Worm (Caenorhabditis elegans) whole organism, mixed stage, embryonic: ENCODE data around the gene F16F9.3.

ENCODE experiments used
- bed-3 ChIP-seq: fragments of 200-800 bp; sonication (Bioruptor generic); optimal IDR thresholded peaks from 3 replicates; lab custom pipeline; 2018; ENCODE audit warnings: mild to moderate bottlenecking, missing genetic modification characterization, moderate library complexity, missing compliant biosample characterization
- blmp-1 ChIP-seq: fragments of 150-350 bp; optimal IDR thresholded peaks from 2 replicates; lab custom pipeline; 2014; ENCODE audit warnings: missing biosample characterization, missing genetic modification characterization
- ceh-39 ChIP-seq: fragments of 150-350 bp; optimal IDR thresholded peaks from 2 replicates; lab custom pipeline; 2014; ENCODE audit warnings: missing biosample characterization, missing genetic modification characterization
- ceh-43 ChIP-seq: fragments of 200-800 bp; sonication (Bioruptor generic); optimal IDR thresholded peaks from 2 replicates; lab custom pipeline; 2018; ENCODE audit warnings: mild to moderate bottlenecking, missing genetic modification characterization, moderate library complexity, missing compliant biosample characterization
- ceh-83 ChIP-seq: fragments of 200-800 bp; sonication (Bioruptor generic); optimal IDR thresholded peaks from 2 replicates; lab custom pipeline; 2018; ENCODE audit warnings: mild to moderate bottlenecking, missing genetic modification characterization, missing compliant biosample characterization
- ces-1 ChIP-seq: fragments of 150-350 bp; optimal IDR thresholded peaks from 2 replicates; lab custom pipeline; 2014; ENCODE audit warnings: missing biosample characterization, missing genetic modification reagents, missing genetic modification characterization
- cnd-1 ChIP-seq: fragments of 200-800 bp; sonication (Bioruptor generic); optimal IDR thresholded peaks from 2 replicates; lab custom pipeline; 2018; ENCODE audit warnings: mild to moderate bottlenecking, missing genetic modification characterization, missing compliant biosample characterization
- drap-1 ChIP-seq: fragments of 200-800 bp; sonication (Bioruptor generic); optimal IDR thresholded peaks from 3 replicates; lab custom pipeline; 2018; ENCODE audit warnings: mild to moderate bottlenecking, missing genetic modification characterization, missing compliant biosample characterization
- elt-1 ChIP-seq: sonication (generic microtip); optimal IDR thresholded peaks from 2 replicates; lab custom pipeline; 2017; ENCODE audit warnings: missing genetic modification characterization, mild to moderate bottlenecking, missing compliant biosample characterization, antibody characterized with exemption, moderate library complexity, borderline replicate concordance; ENCODE audit not compliant: insufficient read depth
- elt-3 ChIP-seq: fragments of 150-350 bp; optimal IDR thresholded peaks from 2 replicates; lab custom pipeline; 2014; ENCODE audit warnings: missing biosample characterization, missing genetic modification characterization
- flh-1 ChIP-seq: fragments of 200-800 bp; sonication (Bioruptor generic); optimal IDR thresholded peaks from 2 replicates; lab custom pipeline; 2018; ENCODE audit warnings: mild to moderate bottlenecking, missing genetic modification characterization, moderate library complexity, missing compliant biosample characterization
- ham-2 ChIP-seq: fragments of 200-800 bp; sonication (Bioruptor generic); optimal IDR thresholded peaks from 2 replicates; lab custom pipeline; 2018; ENCODE audit warnings: mild to moderate bottlenecking, missing genetic modification characterization, missing compliant biosample characterization
- hlh-1 ChIP-seq: fragments of 150-350 bp; optimal IDR thresholded peaks from 2 replicates; lab custom pipeline; 2014; ENCODE audit warnings: missing biosample characterization, missing genetic modification reagents, missing genetic modification characterization
- lin-13 ChIP-seq: fragments of 150-350 bp; optimal IDR thresholded peaks from 2 replicates; lab custom pipeline; 2014; ENCODE audit warnings: missing biosample characterization, missing genetic modification characterization
- lin-32 ChIP-seq: fragments of 200-800 bp; sonication (Bioruptor generic); optimal IDR thresholded peaks from 2 replicates; lab custom pipeline; 2018; ENCODE audit warnings: mild to moderate bottlenecking, missing genetic modification characterization, missing compliant biosample characterization
- lsy-2 ChIP-seq: fragments of 150-350 bp; optimal IDR thresholded peaks from 2 replicates; lab custom pipeline; 2014; ENCODE audit warnings: missing biosample characterization, missing genetic modification characterization
- mep-1 ChIP-seq: fragments of 150-350 bp; optimal IDR thresholded peaks from 2 replicates; lab custom pipeline; 2017; ENCODE audit warnings: missing biosample characterization, missing genetic modification reagents, missing genetic modification characterization, inconsistent platforms
- mls-2 ChIP-seq: sonication (generic microtip); optimal IDR thresholded peaks from 2 replicates; lab custom pipeline; 2016; ENCODE audit warnings: mild to moderate bottlenecking, missing genetic modification characterization, moderate library complexity, missing compliant biosample characterization
- nhr-12 ChIP-seq: fragments of 150-350 bp; optimal IDR thresholded peaks from 2 replicates; lab custom pipeline; 2014; ENCODE audit warnings: missing biosample characterization, missing genetic modification characterization
- nhr-2 ChIP-seq: fragments of 150-350 bp; optimal IDR thresholded peaks from 2 replicates; lab custom pipeline; 2014; ENCODE audit warnings: missing biosample characterization, missing genetic modification characterization
- nhr-237 ChIP-seq: fragments of 150-350 bp; optimal IDR thresholded peaks from 2 replicates; lab custom pipeline; 2014; ENCODE audit warnings: missing biosample characterization, missing genetic modification characterization
- nhr-28 ChIP-seq: fragments of 150-350 bp; optimal IDR thresholded peaks from 2 replicates; lab custom pipeline; 2014; ENCODE audit warnings: missing biosample characterization, missing genetic modification characterization
- nhr-76 ChIP-seq: sonication (generic microtip); optimal IDR thresholded peaks from 2 replicates; lab custom pipeline; 2017; ENCODE audit warnings: missing biosample characterization, missing genetic modification characterization
- pha-4 ChIP-seq: fragments of 150-350 bp; optimal IDR thresholded peaks from 2 replicates; lab custom pipeline; 2018; ENCODE audit warnings: missing biosample characterization, missing genetic modification reagents, missing genetic modification characterization
- sem-2 ChIP-seq: fragments of 200-800 bp; sonication (Bioruptor generic); optimal IDR thresholded peaks from 2 replicates; lab custom pipeline; 2018; ENCODE audit warnings: mild to moderate bottlenecking, missing genetic modification characterization, missing compliant biosample characterization
- snpc-4 ChIP-seq: fragments of 150-350 bp; optimal IDR thresholded peaks from 2 replicates; lab custom pipeline; 2014; ENCODE audit warnings: missing biosample characterization, missing genetic modification characterization
- sptf-1 ChIP-seq: sonication (generic microtip); optimal IDR thresholded peaks from 2 replicates; lab custom pipeline; 2017; ENCODE audit warnings: mild to moderate bottlenecking, missing genetic modification characterization, moderate library complexity, missing compliant biosample characterization
- unc-120 ChIP-seq: sonication (generic microtip); optimal IDR thresholded peaks from 2 replicates; lab custom pipeline; 2017; ENCODE audit warnings: missing genetic modification characterization, missing compliant biosample characterization; ENCODE audit not compliant: poor library complexity, severe bottlenecking
- unc-39 ChIP-seq: fragments of 150-350 bp; optimal IDR thresholded peaks from 2 replicates; lab custom pipeline; 2014; ENCODE audit warnings: missing biosample characterization, missing genetic modification characterization
- unc-62 ChIP-seq: fragments of 150-350 bp; optimal IDR thresholded peaks from 2 replicates; lab custom pipeline; 2014; ENCODE audit warnings: missing biosample characterization, missing genetic modification reagents, missing genetic modification characterization
- zip-8 ChIP-seq: fragments of 150-350 bp; optimal IDR thresholded peaks from 2 replicates; lab custom pipeline; 2014; ENCODE audit warnings: missing biosample characterization, missing genetic modification characterization
- ztf-11 ChIP-seq: fragments of 150-350 bp; optimal IDR thresholded peaks from 2 replicates; lab custom pipeline; 2014; ENCODE audit warnings: missing biosample characterization, missing genetic modification characterization

Gene F16F9.3

DNA sequence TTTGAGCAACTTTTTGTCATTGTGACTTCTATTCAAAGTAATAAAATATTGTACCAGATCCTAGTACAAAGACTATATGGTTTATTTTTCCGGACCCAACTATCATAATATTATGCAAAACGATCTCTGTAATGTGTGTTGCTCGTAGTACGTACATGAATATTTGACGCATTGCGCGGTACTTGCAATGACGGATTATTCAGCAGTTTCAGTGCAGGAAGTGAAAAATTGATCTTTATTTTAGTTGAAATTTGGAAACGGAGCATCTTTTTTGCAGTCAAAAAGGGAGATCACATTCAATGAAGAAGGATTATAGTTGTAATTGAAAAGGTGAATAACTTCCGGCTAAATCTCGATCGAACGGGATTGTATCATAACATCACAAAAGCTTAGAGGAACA lies 26.5 kb downstream of the F16F9.3 start:
- no peak for TF ChIP-seq sptf-1 (tag; lab: Kevin White, UChicago)
- no peak for TF ChIP-seq ces-1 (GFP tag; lab: Kevin White, UChicago)
- no peak for TF ChIP-seq nhr-237 (tag; lab: Kevin White, UChicago)
- no peak for TF ChIP-seq unc-39 (tag; lab: Kevin White, UChicago)
- TF ChIP-seq pha-4, result no peak
- no peak for TF ChIP-seq lsy-2 (tag; lab: Kevin White, UChicago)
- TF ChIP-seq ham-2 (GFP tag; lab: Kevin White, UChicago), result no peak
- TF ChIP-seq lin-32, result no peak
- no peak for TF ChIP-seq drap-1 (GFP tag; lab: Kevin White, UChicago)
- TF ChIP-seq mls-2 (tag; lab: Kevin White, UChicago), result no peak
- no peak for TF ChIP-seq lin-13 (tag; lab: Kevin White, UChicago)
- no peak for TF ChIP-seq mep-1 (tag; lab: Kevin White, UChicago)
- no peak for TF ChIP-seq nhr-76 (tag; lab: Kevin White, UChicago)
- TF ChIP-seq zip-8 (tag; lab: Kevin White, UChicago), result no peak
- no peak for TF ChIP-seq ztf-11 (tag; lab: Kevin White, UChicago)
- TF ChIP-seq cnd-1 (tag; lab: Kevin White, UChicago), result no peak
- TF ChIP-seq unc-62, result no peak
- no peak for TF ChIP-seq elt-1 (tag; lab: Kevin White, UChicago)
- TF ChIP-seq sem-2 (GFP tag; lab: Kevin White, UChicago), result no peak

DNA sequence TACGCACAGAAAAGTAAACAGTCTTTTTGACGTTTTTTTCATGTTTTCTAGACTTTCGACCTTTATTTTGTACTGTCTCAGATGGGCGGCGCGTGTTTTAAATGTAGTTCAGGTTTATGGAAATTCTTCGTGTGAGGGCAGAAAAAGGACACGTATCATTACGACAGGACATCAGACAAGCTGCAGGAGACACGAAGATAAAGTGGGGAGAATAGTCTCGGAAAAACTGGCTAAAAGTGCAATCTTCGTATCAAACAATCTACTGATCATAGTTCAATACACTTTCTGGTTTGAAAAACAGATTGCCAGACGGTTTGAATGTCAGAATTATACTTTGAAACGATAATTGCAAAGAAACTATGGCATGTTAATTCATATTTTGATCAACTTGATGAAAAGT lies 28.0 kb downstream of the F16F9.3 start:
- TF ChIP-seq lin-32 (no peak), zip-8 (tag; lab: Kevin White, UChicago) (no peak), sptf-1 (tag; lab: Kevin White, UChicago) (no peak), blmp-1 (tag; lab: Kevin White, UChicago) (no peak), lin-13 (tag; lab: Kevin White, UChicago) (no peak), unc-39 (tag; lab: Kevin White, UChicago) (no peak), unc-120 (tag; lab: Kevin White, UChicago) (no peak), flh-1 (GFP tag; lab: Kevin White, UChicago) (no peak), mep-1 (tag; lab: Kevin White, UChicago) (no peak), nhr-237 (tag; lab: Kevin White, UChicago) (no peak), nhr-2 (tag; lab: Kevin White, UChicago) (no peak), hlh-1 (tag; lab: Kevin White, UChicago) (no peak)

ce11 chrX:8489415-8489814 lies 32.0 kb downstream of the F16F9.3 start:
- no peak for TF ChIP-seq nhr-12 (tag; lab: Kevin White, UChicago)
- no peak for TF ChIP-seq ceh-39 (tag; lab: Kevin White, UChicago)
- TF ChIP-seq unc-39 (tag; lab: Kevin White, UChicago), result no peak
- no peak for TF ChIP-seq nhr-76 (tag; lab: Kevin White, UChicago)
- no peak for TF ChIP-seq elt-3 (tag; lab: Kevin White, UChicago)
- TF ChIP-seq flh-1 (GFP tag; lab: Kevin White, UChicago), result no peak
- no peak for TF ChIP-seq pha-4
- TF ChIP-seq cnd-1 (tag; lab: Kevin White, UChicago), result no peak
- no peak for TF ChIP-seq elt-1 (tag; lab: Kevin White, UChicago)
- TF ChIP-seq unc-62, result no peak
- TF ChIP-seq lin-13 (tag; lab: Kevin White, UChicago), result no peak
- TF ChIP-seq ces-1 (GFP tag; lab: Kevin White, UChicago), result no peak
- no peak for TF ChIP-seq nhr-28 (tag; lab: Kevin White, UChicago)
- TF ChIP-seq ceh-83 (GFP tag; lab: Kevin White, UChicago), result no peak
- TF ChIP-seq hlh-1 (tag; lab: Kevin White, UChicago), result no peak
- TF ChIP-seq snpc-4 (tag; lab: Kevin White, UChicago), result no peak
- no peak for TF ChIP-seq nhr-237 (tag; lab: Kevin White, UChicago)
- no peak for TF ChIP-seq ceh-43
- TF ChIP-seq bed-3 (GFP tag; lab: Kevin White, UChicago), result no peak
- TF ChIP-seq blmp-1 (tag; lab: Kevin White, UChicago), result no peak
- TF ChIP-seq, all 35 proteins: peak for 0

- TF ChIP-seq lin-13 (tag; lab: Kevin White, UChicago) (no peak), ces-1 (GFP tag; lab: Kevin White, UChicago) (peak; percentile 29)
Measured at ce11 chrX:8489886-8490285, 32.5 kb downstream of the F16F9.3 start.
